Worm (Caenorhabditis elegans) whole organism, L1 larva: Measurements from ENCODE around the gene Y38F1A.2.

Source experiments
- C04F5.9 ChIP-seq: sonication (generic microtip); optimal IDR thresholded peaks from 2 replicates; lab custom pipeline; 2016; ENCODE audit warnings: missing genetic modification characterization, missing compliant biosample characterization
- F16B12.6 ChIP-seq: fragments of 150-350 bp; optimal IDR thresholded peaks from 2 replicates; lab custom pipeline; 2014; ENCODE audit warnings: missing biosample characterization, missing genetic modification characterization
- aly-2 ChIP-seq: fragments of 150-350 bp; optimal IDR thresholded peaks from 2 replicates; lab custom pipeline; 2014; ENCODE audit warnings: missing biosample characterization, missing genetic modification characterization
- blmp-1 ChIP-seq: fragments of 150-350 bp; optimal IDR thresholded peaks from 2 replicates; lab custom pipeline; 2014; ENCODE audit warnings: missing biosample characterization, missing genetic modification characterization
- ceh-8 ChIP-seq: fragments of 200-800 bp; sonication (Bioruptor generic); optimal IDR thresholded peaks from 2 replicates; lab custom pipeline; 2018; ENCODE audit warnings: mild to moderate bottlenecking, missing genetic modification characterization, moderate library complexity, missing compliant biosample characterization
- ceh-90 ChIP-seq: sonication (generic microtip); optimal IDR thresholded peaks from 2 replicates; lab custom pipeline; 2016; ENCODE audit warnings: missing genetic modification characterization, missing compliant biosample characterization
- ces-1 ChIP-seq: fragments of 150-350 bp; optimal IDR thresholded peaks from 2 replicates; lab custom pipeline; 2014; ENCODE audit warnings: missing biosample characterization, missing genetic modification reagents, missing genetic modification characterization
- dpl-1 ChIP-seq, 3 experiments: fragments of 150-350 bp in 2 of 3; sonication (generic microtip) in 1 of 3; optimal IDR thresholded peaks; 2 replicates each; lab custom pipeline; 2014 to 2017; ENCODE audit warnings: missing biosample characterization in 3 of 3, missing genetic modification characterization in 3 of 3, missing genetic modification reagents in 3 of 3
- efl-1 ChIP-seq, 4 experiments: fragments of 150-350 bp; optimal IDR thresholded peaks in 3 of 4; peaks in 1 of 4; 1 replicate in 1 of 4; 2 replicates in 3 of 4; lab custom pipeline; 2014; ENCODE audit warnings: missing biosample characterization in 2 of 4, missing genetic modification characterization in 2 of 4, missing genetic modification reagents in 2 of 4
- egl-27 ChIP-seq, 2 experiments: fragments of 150-350 bp in 1 of 2; sonication (generic microtip); optimal IDR thresholded peaks; 3 replicates each; lab custom pipeline; 2017 to 2018; ENCODE audit warnings: missing biosample characterization in 2 of 2, missing genetic modification characterization in 2 of 2, missing genetic modification reagents in 2 of 2
- elt-2 ChIP-seq: sonication (generic microtip); optimal IDR thresholded peaks from 2 replicates; lab custom pipeline; 2016; ENCODE audit warnings: missing genetic modification characterization, mild to moderate bottlenecking, inconsistent platforms, missing compliant biosample characterization, missing genetic modification reagents
- elt-3 ChIP-seq, 6 experiments: fragments of 150-350 bp in 1 of 6; sonication (generic microtip); optimal IDR thresholded peaks; 2 replicates each; lab custom pipeline; 2017 to 2018; ENCODE audit warnings: missing biosample characterization in 6 of 6, missing genetic modification characterization in 6 of 6, inconsistent platforms in 1 of 6
- fkh-4 ChIP-seq: sonication (generic microtip); optimal IDR thresholded peaks from 2 replicates; lab custom pipeline; 2016; ENCODE audit warnings: missing compliant biosample characterization, missing genetic modification characterization, borderline replicate concordance
- fkh-8 ChIP-seq: sonication (generic microtip); optimal IDR thresholded peaks from 2 replicates; lab custom pipeline; 2016; ENCODE audit warnings: mild to moderate bottlenecking, missing genetic modification characterization, missing compliant biosample characterization
- hlh-17 ChIP-seq: fragments of 200-800 bp; sonication (Bioruptor generic); optimal IDR thresholded peaks from 2 replicates; lab custom pipeline; 2018; ENCODE audit warnings: missing genetic modification characterization, mild to moderate bottlenecking, missing compliant biosample characterization, moderate library complexity, borderline replicate concordance
- hlh-4 ChIP-seq: sonication (generic microtip); optimal IDR thresholded peaks from 2 replicates; lab custom pipeline; 2016; ENCODE audit warnings: mild to moderate bottlenecking, missing genetic modification characterization, missing compliant biosample characterization
- hpl-2 ChIP-seq: fragments of 150-350 bp; optimal IDR thresholded peaks from 2 replicates; lab custom pipeline; 2014; ENCODE audit warnings: missing biosample characterization, missing genetic modification reagents, missing genetic modification characterization
- irx-1 ChIP-seq: sonication (generic microtip); optimal IDR thresholded peaks from 2 replicates; lab custom pipeline; 2016; ENCODE audit warnings: missing genetic modification characterization, missing compliant biosample characterization
- isw-1 ChIP-seq: fragments of 200-800 bp; sonication (Bioruptor generic); IDR thresholded peaks from 2 replicates; pipeline ENCODE4 v1.3.6; 2022; ENCODE audit warnings: missing genetic modification characterization, missing compliant biosample characterization
- lin-14 ChIP-seq: fragments of 200-800 bp; sonication (Bioruptor generic); optimal IDR thresholded peaks from 2 replicates; lab custom pipeline; 2018; ENCODE audit warnings: mild to moderate bottlenecking, missing genetic modification characterization, moderate library complexity, missing compliant biosample characterization
- lin-35 ChIP-seq, 2 experiments: fragments of 150-350 bp; optimal IDR thresholded peaks; 2 replicates each; lab custom pipeline; 2014; ENCODE audit warnings: missing biosample characterization in 2 of 2, missing genetic modification characterization in 2 of 2, missing genetic modification reagents in 2 of 2
- lir-3 ChIP-seq: sonication (generic microtip); optimal IDR thresholded peaks from 2 replicates; lab custom pipeline; 2016; ENCODE audit warnings: mild to moderate bottlenecking, missing genetic modification characterization, moderate library complexity, missing compliant biosample characterization; ENCODE audit not compliant: poor library complexity
- lsy-2 ChIP-seq, 2 experiments: fragments of 150-350 bp; optimal IDR thresholded peaks; 2 replicates each; lab custom pipeline; 2014; ENCODE audit warnings: missing biosample characterization in 2 of 2, missing genetic modification characterization in 2 of 2
- mdl-1 ChIP-seq, 2 experiments: fragments of 150-350 bp; optimal IDR thresholded peaks; 2 replicates each; lab custom pipeline; 2014 to 2017; ENCODE audit warnings: missing biosample characterization in 2 of 2, missing genetic modification characterization in 2 of 2, inconsistent platforms in 1 of 2
- mep-1 ChIP-seq: fragments of 150-350 bp; optimal IDR thresholded peaks from 2 replicates; lab custom pipeline; 2014; ENCODE audit warnings: missing biosample characterization, missing genetic modification characterization
- nhr-12 ChIP-seq: sonication (generic microtip); optimal IDR thresholded peaks from 2 replicates; lab custom pipeline; 2017; ENCODE audit warnings: missing biosample characterization, missing genetic modification characterization
- nhr-20 ChIP-seq: sonication (generic microtip); optimal IDR thresholded peaks from 2 replicates; lab custom pipeline; 2016; ENCODE audit warnings: mild to moderate bottlenecking, missing genetic modification characterization, missing compliant biosample characterization
- nhr-237 ChIP-seq: fragments of 150-350 bp; optimal IDR thresholded peaks from 2 replicates; lab custom pipeline; 2014; ENCODE audit warnings: missing biosample characterization, missing genetic modification characterization
- nhr-71 ChIP-seq: sonication (generic microtip); optimal IDR thresholded peaks from 2 replicates; lab custom pipeline; 2016; ENCODE audit warnings: mild to moderate bottlenecking, missing genetic modification characterization, moderate library complexity, missing compliant biosample characterization
- nhr-76 ChIP-seq: sonication (generic microtip); optimal IDR thresholded peaks from 2 replicates; lab custom pipeline; 2017; ENCODE audit warnings: missing biosample characterization, missing genetic modification characterization
- nhr-77 ChIP-seq: fragments of 150-350 bp; optimal IDR thresholded peaks from 2 replicates; lab custom pipeline; 2014; ENCODE audit warnings: missing biosample characterization, missing genetic modification characterization
- nhr-84 ChIP-seq: sonication (generic microtip); optimal IDR thresholded peaks from 2 replicates; lab custom pipeline; 2017; ENCODE audit warnings: missing biosample characterization, missing genetic modification characterization
- nhr-85 ChIP-seq: sonication (generic microtip); peaks from one replicate; lab custom pipeline; 2016; ENCODE audit warnings: missing genetic modification characterization, inconsistent platforms, missing compliant biosample characterization
- pag-3 ChIP-seq: sonication (generic microtip); optimal IDR thresholded peaks from 2 replicates; lab custom pipeline; 2017; ENCODE audit warnings: missing genetic modification characterization, mild to moderate bottlenecking, missing compliant biosample characterization, antibody characterized with exemption, borderline replicate concordance; ENCODE audit not compliant: insufficient read depth
- skn-1 ChIP-seq: fragments of 150-350 bp; optimal IDR thresholded peaks from 2 replicates; lab custom pipeline; 2014; ENCODE audit warnings: missing biosample characterization, missing genetic modification characterization
- snu-23 ChIP-seq: sonication (generic microtip); optimal IDR thresholded peaks from 2 replicates; lab custom pipeline; 2016; ENCODE audit warnings: missing genetic modification characterization, missing compliant biosample characterization
- sptf-1 ChIP-seq: fragments of 150-350 bp; optimal IDR thresholded peaks from 2 replicates; lab custom pipeline; 2014; ENCODE audit warnings: missing biosample characterization, missing genetic modification characterization
- tbx-2 ChIP-seq: sonication (generic microtip); optimal IDR thresholded peaks from 2 replicates; lab custom pipeline; 2016; ENCODE audit warnings: missing genetic modification characterization, missing compliant biosample characterization
- unc-130 ChIP-seq: fragments of 150-350 bp; optimal IDR thresholded peaks from 2 replicates; lab custom pipeline; 2017; ENCODE audit warnings: missing biosample characterization, missing genetic modification characterization, inconsistent platforms
- unc-86 ChIP-seq: sonication (generic microtip); optimal IDR thresholded peaks from 2 replicates; lab custom pipeline; 2016; ENCODE audit warnings: missing genetic modification characterization, missing compliant biosample characterization
- zip-4 ChIP-seq: fragments of 200-800 bp; sonication (Bioruptor generic); optimal IDR thresholded peaks from 2 replicates; lab custom pipeline; 2018; ENCODE audit warnings: mild to moderate bottlenecking, missing genetic modification characterization, moderate library complexity, missing compliant biosample characterization
- ztf-11 ChIP-seq, 2 experiments: sonication (generic microtip); optimal IDR thresholded peaks; 2 replicates each; lab custom pipeline; 2016 to 2017; ENCODE audit warnings: missing genetic modification characterization in 2 of 2, missing biosample characterization in 1 of 2, missing compliant biosample characterization in 1 of 2
- ztf-4 ChIP-seq: fragments of 150-350 bp; optimal IDR thresholded peaks from 2 replicates; lab custom pipeline; 2014; ENCODE audit warnings: missing biosample characterization, missing genetic modification characterization

Gene Y38F1A.2

DNA sequence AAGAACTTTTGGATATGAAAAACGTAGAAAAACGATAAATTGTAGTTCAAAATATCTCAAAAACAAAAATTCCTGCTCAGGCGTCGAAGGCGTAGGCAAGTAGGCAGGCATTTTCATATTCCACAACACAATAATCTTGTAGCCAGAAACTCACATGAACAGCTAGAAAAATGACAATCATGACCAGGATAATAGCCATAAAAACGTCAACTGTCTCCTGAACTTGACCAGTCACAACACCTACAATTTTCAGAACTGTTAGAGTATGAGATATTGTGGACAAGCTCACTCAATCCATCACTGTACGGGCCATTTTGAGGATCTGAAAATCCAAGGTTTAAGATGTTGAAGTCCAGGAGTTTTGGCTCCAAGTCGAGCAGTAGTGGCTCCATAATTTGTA, 42.7 kb downstream of the Y38F1A.2 start, which contains the start of gene Y38F1A.7:
Y38F1A.7 (minus strand) TSS at position 392 of the 400 bp plus-strand sequence.
- TF ChIP-seq efl-1 (optimal IDR thresholded peaks at IDR 0.05; lab: Kevin White, UChicago) (no peak), efl-1 (GFP tag; optimal IDR thresholded peaks at IDR 0.05 in 1 of 2; lab: Kevin White, UChicago) (no peak), elt-3 (tag; optimal IDR thresholded peaks at IDR 0.05; lab: Kevin White, UChicago) (no peak), nhr-12 (tag; lab: Kevin White, UChicago) (no peak), fkh-4 (no peak), mep-1 (no peak), ceh-90 (tag; lab: Kevin White, UChicago) (no peak), pag-3 (no peak), nhr-76 (no peak), unc-86 (tag; lab: Kevin White, UChicago) (no peak), nhr-237 (tag; lab: Kevin White, UChicago) (no peak), skn-1 (tag; lab: Kevin White, UChicago) (no peak), C04F5.9 (tag; lab: Kevin White, UChicago) (no peak), egl-27 (tag; optimal IDR thresholded peaks at IDR 0.05; lab: Kevin White, UChicago) (no peak), mdl-1 (tag; optimal IDR thresholded peaks at IDR 0.05; lab: Kevin White, UChicago) (no peak), tbx-2 (tag; lab: Kevin White, UChicago) (no peak), irx-1 (tag; lab: Kevin White, UChicago) (no peak), isw-1 (no peak)
- TF ChIP-seq, all 84 proteins: peak for 0

DNA sequence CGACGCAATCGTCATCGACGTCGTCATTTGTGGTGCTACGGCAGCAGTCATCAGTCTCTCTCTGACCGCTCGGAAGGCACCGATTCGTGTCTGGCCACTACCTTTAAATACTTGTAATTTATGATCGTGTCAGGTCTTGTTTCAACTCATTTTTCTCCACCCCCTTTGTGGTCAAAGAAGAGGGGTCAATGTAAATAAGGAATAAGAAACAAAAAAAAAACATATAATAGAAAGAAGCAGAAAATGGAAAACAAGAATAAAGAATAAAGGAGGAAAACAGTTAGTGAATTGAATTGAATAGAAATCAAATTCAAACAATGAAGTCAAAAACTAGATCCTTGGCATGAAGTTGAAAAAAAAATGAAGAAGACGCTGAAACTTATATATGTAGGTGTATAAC, 46.0 kb downstream of the Y38F1A.2 start, which contains the start of gene Y38F1A.8:
Y38F1A.8 (minus strand) TSS at position 101 of the 400 bp plus-strand sequence.
- TF ChIP-seq nhr-85 (peak; percentile 26), lir-3 (tag; lab: Kevin White, UChicago) (no peak), aly-2 (tag; lab: Kevin White, UChicago) (no peak)
- TF ChIP-seq, all 84 proteins: peak for 1

DNA sequence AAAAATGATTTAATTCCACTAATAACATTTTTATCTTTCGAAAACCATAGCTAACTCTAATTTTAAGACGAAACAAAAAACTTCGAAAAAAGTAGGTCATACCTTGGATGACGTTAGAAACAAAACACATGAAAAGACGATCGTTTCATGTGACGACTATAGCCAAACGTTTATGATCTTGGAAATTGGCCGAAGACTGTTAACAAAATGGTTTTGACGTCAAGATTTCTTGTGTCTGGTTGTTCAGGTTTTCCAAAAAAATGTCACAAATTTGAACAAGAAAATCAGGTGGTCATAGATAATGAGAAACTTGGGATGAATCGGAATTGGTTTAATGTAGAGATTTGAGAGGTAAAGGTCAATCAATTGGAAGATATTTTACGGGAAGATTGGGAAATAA, 48.5 kb downstream of the Y38F1A.2 start:
- no peak for TF ChIP-seq skn-1 (tag; lab: Kevin White, UChicago)
- TF ChIP-seq mdl-1 (tag; optimal IDR thresholded peaks at IDR 0.05; lab: Kevin White, UChicago), result peak in 1 of 2 experiments; percentile 3
- TF ChIP-seq fkh-4, result no peak
- peak; percentile 66 for TF ChIP-seq nhr-85
- peak; percentile 52 for TF ChIP-seq blmp-1
- TF ChIP-seq elt-3 (tag; optimal IDR thresholded peaks at IDR 0.05; lab: Kevin White, UChicago), result peak in 1 of 6 experiments; percentile 48
- no peak for TF ChIP-seq mep-1
- peak; percentile 27 for TF ChIP-seq nhr-20 (tag; lab: Kevin White, UChicago)
- TF ChIP-seq efl-1 (optimal IDR thresholded peaks at IDR 0.05; lab: Kevin White, UChicago), result no peak
- TF ChIP-seq efl-1 (GFP tag; optimal IDR thresholded peaks at IDR 0.05 in 1 of 2; lab: Kevin White, UChicago), result peak in 1 of 2 experiments; percentile 94

DNA sequence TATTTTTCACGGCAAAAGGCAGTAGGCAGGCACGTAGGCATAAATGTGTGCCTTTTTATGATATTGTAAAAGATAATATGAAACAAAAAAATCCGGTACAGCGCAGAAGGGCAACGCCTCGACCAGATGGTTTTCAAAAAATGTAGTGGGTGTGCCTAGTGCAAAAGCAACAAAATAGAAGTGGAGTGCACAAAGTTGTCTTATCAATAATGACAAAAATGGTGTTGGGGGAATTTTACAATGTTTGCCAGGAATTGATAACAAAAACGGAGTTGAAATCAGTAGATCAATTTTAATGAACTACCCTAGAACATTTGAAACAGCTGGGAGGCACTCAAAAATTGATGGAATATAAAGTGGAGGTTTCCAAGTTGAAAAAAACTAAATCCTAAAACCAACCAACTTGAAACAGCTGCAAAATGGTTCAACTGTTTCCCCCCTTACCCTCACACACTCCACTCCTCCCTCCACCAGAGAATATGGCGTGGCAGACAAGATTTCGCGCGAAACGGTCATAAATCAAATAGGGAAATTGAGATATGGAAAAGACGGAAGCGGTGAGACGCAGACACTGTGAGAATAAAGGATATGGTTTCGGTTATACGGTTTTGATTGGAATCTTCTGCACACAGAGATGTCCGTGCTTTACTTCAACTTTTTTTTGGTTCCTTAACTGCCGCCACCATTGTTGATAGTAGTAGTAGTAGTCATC, 49.6 kb downstream of the Y38F1A.2 start:
- TF ChIP-seq hpl-2 (no peak), hlh-4 (tag; lab: Kevin White, UChicago) (no peak), nhr-20 (tag; lab: Kevin White, UChicago) (peak; percentile 28), ceh-8 (GFP tag; lab: Kevin White, UChicago) (no peak), ztf-4 (tag; lab: Kevin White, UChicago) (no peak), unc-130 (no peak), nhr-77 (no peak), fkh-8 (tag; lab: Kevin White, UChicago) (no peak), zip-4 (GFP tag; lab: Kevin White, UChicago) (no peak), ces-1 (GFP tag; lab: Kevin White, UChicago) (no peak), lin-14 (GFP tag; lab: Kevin White, UChicago) (peak; percentile 63), dpl-1 (GFP tag; optimal IDR thresholded peaks at IDR 0.05; lab: Kevin White, UChicago) (peak in 1 of 3 experiments; percentile 2), snu-23 (GFP tag; lab: Kevin White, UChicago) (peak; percentile 17), aly-2 (tag; lab: Kevin White, UChicago) (no peak), lsy-2 (tag; optimal IDR thresholded peaks at IDR 0.05; lab: Kevin White, UChicago) (peak in 1 of 2 experiments; percentile 53), pag-3 (no peak), nhr-71 (tag; lab: Kevin White, UChicago) (peak; percentile 37), hlh-17 (GFP tag; lab: Kevin White, UChicago) (no peak), ztf-11 (tag; optimal IDR thresholded peaks at IDR 0.05; lab: Kevin White, UChicago) (no peak), F16B12.6 (tag; lab: Kevin White, UChicago) (no peak), elt-3 (tag; optimal IDR thresholded peaks at IDR 0.05; lab: Kevin White, UChicago) (peak in 5 of 6 experiments; percentile 23 to 79 (median 42)), sptf-1 (tag; lab: Kevin White, UChicago) (no peak), lin-35 (GFP tag; optimal IDR thresholded peaks at IDR 0.05; lab: Kevin White, UChicago) (peak in 1 of 2 experiments; percentile 1), blmp-1 (peak; percentile 88), nhr-85 (peak; percentile 89), elt-2 (tag; lab: Kevin White, UChicago) (peak; percentile 42), ceh-90 (tag; lab: Kevin White, UChicago) (no peak), nhr-84 (no peak)
